Fruit fly (Drosophila melanogaster): ENCODE data around the gene Mdr65.

dm6 chr3L:6263470-6263869, 17.9 kb upstream of the Mdr65 start:
- TF ChIP-seq Clk (GFP tag; optimal IDR thresholded peaks at IDR 0.05) = no peak
- no peak for TF ChIP-seq CG14711 (tag; optimal IDR thresholded peaks at IDR 0.05)
- TF ChIP-seq CG1620 (GFP tag; optimal IDR thresholded peaks at IDR 0.05) = no peak
- no peak for TF ChIP-seq CG11617 (GFP tag; optimal IDR thresholded peaks at IDR 0.05)
- no peak for TF ChIP-seq CG7101 (tag; optimal IDR thresholded peaks at IDR 0.05)
- no peak for TF ChIP-seq cic (GFP tag; optimal IDR thresholded peaks at IDR 0.05)
- no peak for TF ChIP-seq Crg-1 (GFP tag; optimal IDR thresholded peaks at IDR 0.05)
- TF ChIP-seq ovo (GFP tag; optimal IDR thresholded peaks at IDR 0.05) = no peak
- TF ChIP-seq CG33017 (tag; optimal IDR thresholded peaks at IDR 0.05) = no peak
- no peak for TF ChIP-seq pad (GFP tag; optimal IDR thresholded peaks at IDR 0.05)
- no peak for TF ChIP-seq Hr96 (GFP tag; optimal IDR thresholded peaks at IDR 0.05)
- no peak for TF ChIP-seq CG7045 (GFP tag; optimal IDR thresholded peaks at IDR 0.05)
- no peak for TF ChIP-seq tj (GFP tag; optimal IDR thresholded peaks at IDR 0.05)
- no peak for TF ChIP-seq CG12768 (GFP tag; optimal IDR thresholded peaks at IDR 0.05)
